Fruit fly (Drosophila melanogaster) whole organism, prepupa: ENCODE data around the gene PH4alphaSG2.

Experiments used
- Blimp-1 ChIP-seq: fragments of 200-800 bp; sonication (Bioruptor generic); optimal IDR thresholded peaks from 3 replicates; lab custom pipeline; 2017; ENCODE audit warnings: missing biosample characterization, missing genetic modification characterization, mild to moderate bottlenecking, moderate library complexity, missing genetic modification reagents
- CG10631 ChIP-seq: fragments of 200-800 bp; sonication (Bioruptor generic); optimal IDR thresholded peaks from 2 replicates; lab custom pipeline; 2016; ENCODE audit warnings: missing biosample characterization, missing genetic modification characterization
- CG10669 ChIP-seq: fragments of 200-800 bp; sonication (Bioruptor generic); optimal IDR thresholded peaks from 3 replicates; lab custom pipeline; 2018; ENCODE audit warnings: missing biosample characterization, mild to moderate bottlenecking, missing genetic modification characterization, moderate library complexity
- CG11294 ChIP-seq: fragments of 200-800 bp; sonication (Bioruptor generic); IDR thresholded peaks from 2 replicates; pipeline ENCODE4 v1.3.6; 2022; ENCODE audit warnings: missing biosample characterization, missing genetic modification characterization
- CG11762 ChIP-seq: fragments of 200-800 bp; sonication (Bioruptor generic); optimal IDR thresholded peaks from 3 replicates; lab custom pipeline; 2016; ENCODE audit warnings: missing biosample characterization, missing genetic modification characterization; ENCODE audit not compliant: insufficient read depth
- CG15336 ChIP-seq: fragments of 200-800 bp; sonication (Bioruptor generic); IDR thresholded peaks from 2 replicates; pipeline ENCODE4 v1.3.6; 2022; ENCODE audit warnings: missing biosample characterization, missing genetic modification characterization
- CG16779 ChIP-seq: fragments of 200-800 bp; sonication (Bioruptor generic); optimal IDR thresholded peaks from 3 replicates; lab custom pipeline; 2017; ENCODE audit warnings: missing biosample characterization, mild to moderate bottlenecking, missing genetic modification characterization
- CG3032 ChIP-seq: fragments of 200-800 bp; optimal IDR thresholded peaks from 2 replicates; lab custom pipeline; 2019; ENCODE audit warnings: missing biosample characterization, mild to moderate bottlenecking, missing genetic modification characterization, moderate library complexity
- CG31627 ChIP-seq: fragments of 200-800 bp; sonication (Bioruptor generic); optimal IDR thresholded peaks from 3 replicates; lab custom pipeline; 2016; ENCODE audit warnings: missing biosample characterization, missing genetic modification characterization
- CG32006 ChIP-seq: fragments of 200-800 bp; sonication (Bioruptor generic); optimal IDR thresholded peaks from 3 replicates; lab custom pipeline; 2017; ENCODE audit warnings: missing biosample characterization, mild to moderate bottlenecking, missing genetic modification characterization
- CG34406 ChIP-seq: fragments of 200-800 bp; sonication (Bioruptor generic); optimal IDR thresholded peaks from 3 replicates; lab custom pipeline; 2016; ENCODE audit warnings: missing biosample characterization, missing genetic modification characterization
- CG3919 ChIP-seq: fragments of 200-800 bp; sonication (Bioruptor generic); optimal IDR thresholded peaks from 3 replicates; lab custom pipeline; 2016; ENCODE audit warnings: missing biosample characterization, missing genetic modification characterization
- CG6163 ChIP-seq: fragments of 200-800 bp; sonication (Bioruptor generic); IDR thresholded peaks from 3 replicates; pipeline ENCODE4 v1.3.6; 2022; ENCODE audit warnings: missing biosample characterization, missing genetic modification characterization
- CG6276 ChIP-seq: fragments of 200-800 bp; sonication (Bioruptor generic); optimal IDR thresholded peaks from 2 replicates; lab custom pipeline; 2017; ENCODE audit warnings: missing biosample characterization, mild to moderate bottlenecking, missing genetic modification characterization
- CG6792 ChIP-seq: fragments of 200-800 bp; sonication (Bioruptor generic); optimal IDR thresholded peaks from 3 replicates; lab custom pipeline; 2016; ENCODE audit warnings: missing biosample characterization, missing genetic modification characterization
- CG6854 ChIP-seq: fragments of 200-800 bp; sonication (Bioruptor generic); optimal IDR thresholded peaks from 2 replicates; lab custom pipeline; 2017; ENCODE audit warnings: missing biosample characterization, mild to moderate bottlenecking, missing genetic modification characterization
- CG8119 ChIP-seq: fragments of 200-800 bp; sonication (Bioruptor generic); IDR thresholded peaks from 3 replicates; pipeline ENCODE4 v1.3.6; 2022; ENCODE audit warnings: missing biosample characterization, missing genetic modification characterization
- CG8319 ChIP-seq: fragments of 200-800 bp; sonication (Bioruptor generic); optimal IDR thresholded peaks from 3 replicates; lab custom pipeline; 2016; ENCODE audit warnings: missing biosample characterization, missing genetic modification characterization
- Eip75B ChIP-seq: fragments of 200-800 bp; sonication (Bioruptor generic); optimal IDR thresholded peaks from 3 replicates; lab custom pipeline; 2016; ENCODE audit warnings: missing biosample characterization, missing genetic modification characterization
- Eip78C ChIP-seq: fragments of 200-800 bp; sonication (Bioruptor generic); peaks from one replicate; lab custom pipeline; 2016; ENCODE audit warnings: missing biosample characterization, missing genetic modification characterization
- Eip93F ChIP-seq: fragments of 200-800 bp; sonication (Bioruptor generic); optimal IDR thresholded peaks from 2 replicates; lab custom pipeline; 2016; ENCODE audit warnings: missing biosample characterization, mild to moderate bottlenecking, missing genetic modification characterization
- Gug ChIP-seq: fragments of 200-800 bp; sonication (Bioruptor generic); IDR thresholded peaks from 2 replicates; pipeline ENCODE4 v1.3.6; 2022; ENCODE audit warnings: missing biosample characterization, missing genetic modification characterization
- Hr38 ChIP-seq: sonication (Bioruptor generic); optimal IDR thresholded peaks from 2 replicates; lab custom pipeline; 2016; ENCODE audit warnings: missing biosample characterization, missing genetic modification characterization
- Hr39 ChIP-seq: fragments of 200-800 bp; sonication (Bioruptor generic); optimal IDR thresholded peaks from 2 replicates; lab custom pipeline; 2016; ENCODE audit warnings: missing biosample characterization, missing genetic modification characterization
- Hr4 ChIP-seq: fragments of 200-800 bp; sonication (Bioruptor generic); optimal IDR thresholded peaks from 3 replicates; lab custom pipeline; 2016; ENCODE audit warnings: missing biosample characterization, missing genetic modification characterization
- Lpt ChIP-seq: fragments of 200-800 bp; sonication (Bioruptor generic); optimal IDR thresholded peaks from 3 replicates; lab custom pipeline; 2016; ENCODE audit warnings: missing biosample characterization, missing genetic modification characterization
- Met ChIP-seq: fragments of 200-800 bp; sonication (Bioruptor generic); optimal IDR thresholded peaks from 3 replicates; lab custom pipeline; 2016; ENCODE audit warnings: missing biosample characterization, missing genetic modification characterization
- OdsH ChIP-seq: fragments of 200-800 bp; sonication (Bioruptor generic); optimal IDR thresholded peaks from 3 replicates; lab custom pipeline; 2016; ENCODE audit warnings: missing biosample characterization, missing genetic modification characterization
- Smox ChIP-seq: fragments of 200-800 bp; sonication (Bioruptor generic); optimal IDR thresholded peaks from 3 replicates; lab custom pipeline; 2016; ENCODE audit warnings: missing biosample characterization, missing genetic modification characterization
- Sox14 ChIP-seq: fragments of 200-800 bp; sonication (Bioruptor generic); optimal IDR thresholded peaks from 3 replicates; lab custom pipeline; 2016; ENCODE audit warnings: missing biosample characterization, missing genetic modification characterization
- Sox15 ChIP-seq: fragments of 200-800 bp; sonication (Bioruptor generic); optimal IDR thresholded peaks from 3 replicates; lab custom pipeline; 2016; ENCODE audit warnings: missing biosample characterization, missing genetic modification characterization
- achi ChIP-seq: fragments of 200-800 bp; sonication (Bioruptor generic); optimal IDR thresholded peaks from 3 replicates; lab custom pipeline; 2016; ENCODE audit warnings: missing biosample characterization, missing genetic modification characterization
- cyc ChIP-seq: fragments of 200-800 bp; sonication (Bioruptor generic); optimal IDR thresholded peaks from 3 replicates; lab custom pipeline; 2016; ENCODE audit warnings: missing biosample characterization, missing genetic modification characterization
- dac ChIP-seq: fragments of 200-800 bp; sonication (Bioruptor generic); optimal IDR thresholded peaks from 2 replicates; lab custom pipeline; 2017; ENCODE audit warnings: missing biosample characterization, mild to moderate bottlenecking, missing genetic modification characterization
- eg ChIP-seq: fragments of 200-800 bp; sonication (Bioruptor generic); IDR thresholded peaks from 3 replicates; pipeline ENCODE4 v1.3.6; 2022; ENCODE audit warnings: missing biosample characterization, missing genetic modification characterization
- fkh ChIP-seq: fragments of 200-800 bp; sonication (Bioruptor generic); optimal IDR thresholded peaks from 3 replicates; lab custom pipeline; 2017; ENCODE audit warnings: missing biosample characterization, mild to moderate bottlenecking, missing genetic modification characterization, moderate library complexity
- lz ChIP-seq: fragments of 200-800 bp; sonication (Bioruptor generic); optimal IDR thresholded peaks from 3 replicates; lab custom pipeline; 2016; ENCODE audit warnings: missing biosample characterization, missing genetic modification characterization
- net ChIP-seq: fragments of 200-800 bp; sonication (Bioruptor generic); optimal IDR thresholded peaks from 3 replicates; lab custom pipeline; 2016; ENCODE audit warnings: missing biosample characterization, missing genetic modification characterization
- salr ChIP-seq, 2 experiments: fragments of 200-800 bp; sonication (Bioruptor generic); optimal IDR thresholded peaks; 3 replicates each; lab custom pipeline; 2016 to 2018; ENCODE audit warnings: missing biosample characterization in 2 of 2, missing genetic modification characterization in 2 of 2, mild to moderate bottlenecking in 1 of 2
- spab ChIP-seq: fragments of 200-800 bp; sonication (Bioruptor generic); optimal IDR thresholded peaks from 2 replicates; lab custom pipeline; 2017; ENCODE audit warnings: missing biosample characterization, mild to moderate bottlenecking, missing genetic modification characterization, missing genetic modification reagents
- ss ChIP-seq, 2 experiments: fragments of 200-800 bp; sonication (Bioruptor generic); optimal IDR thresholded peaks; 2 replicates in 1 of 2; 3 replicates in 1 of 2; lab custom pipeline; 2017 to 2018; ENCODE audit warnings: mild to moderate bottlenecking in 2 of 2, missing biosample characterization in 2 of 2, missing genetic modification characterization in 2 of 2, moderate library complexity in 1 of 2
- svp ChIP-seq: fragments of 200-800 bp; sonication (Bioruptor generic); peaks from one replicate; lab custom pipeline; 2016; ENCODE audit warnings: missing biosample characterization, missing genetic modification characterization
- topi ChIP-seq: fragments of 200-800 bp; sonication (Bioruptor generic); optimal IDR thresholded peaks from 3 replicates; lab custom pipeline; 2016; ENCODE audit warnings: missing biosample characterization, missing genetic modification characterization

Gene PH4alphaSG2

DNA sequence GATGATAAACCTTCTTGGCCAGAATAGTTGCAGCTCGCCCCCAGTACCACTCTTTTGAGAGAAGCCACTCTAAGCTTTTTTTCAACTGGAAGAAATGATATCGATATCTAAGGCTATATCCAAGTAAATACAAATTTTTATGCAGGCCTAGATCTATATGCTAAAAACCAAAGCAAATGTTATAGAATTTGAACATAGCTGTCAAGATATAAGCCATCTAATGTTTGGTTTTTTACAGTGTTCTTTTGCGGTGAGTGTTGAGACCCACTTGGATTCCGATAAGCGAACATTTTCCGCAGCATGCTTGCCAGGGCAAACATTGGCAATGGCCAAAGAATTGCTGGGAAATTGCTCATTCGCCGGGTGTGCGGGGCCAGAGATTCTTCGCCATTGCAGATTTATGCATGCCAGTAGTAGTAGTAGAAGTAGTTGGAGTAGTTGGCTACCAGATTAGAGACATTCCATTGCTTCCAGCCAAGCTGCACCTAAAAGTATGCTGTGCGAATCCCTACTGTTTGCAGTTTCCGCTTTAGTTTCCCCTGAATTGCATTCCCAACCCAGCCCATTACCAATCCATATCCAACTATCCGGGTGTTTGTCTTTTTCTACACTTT is 38.9 kb downstream of the PH4alphaSG2 start:
- TF ChIP-seq eg (GFP tag; lab: Robert Waterston, UW) = peak; percentile 41; the same call in 1 of the 3 replicates
- TF ChIP-seq topi (GFP tag; lab: Kevin White, UChicago) = no peak
- TF ChIP-seq CG15336 (GFP tag; lab: Robert Waterston, UW) = 0 out of 2 replicates have a peak, but pooled peaks have one; percentile 34
- TF ChIP-seq Eip78C (GFP tag; lab: Kevin White, UChicago) = peak; percentile 32
- no peak for TF ChIP-seq salr (GFP tag; optimal IDR thresholded peaks at IDR 0.05; lab: Kevin White, UChicago)
- TF ChIP-seq CG6276 (GFP tag; lab: Kevin White, UChicago) = no peak
- peak; percentile 29 for TF ChIP-seq CG32006
- no peak for TF ChIP-seq Hr38 (GFP tag; lab: Kevin White, UChicago)
- TF ChIP-seq, all 60 proteins: peak for 4

DNA sequence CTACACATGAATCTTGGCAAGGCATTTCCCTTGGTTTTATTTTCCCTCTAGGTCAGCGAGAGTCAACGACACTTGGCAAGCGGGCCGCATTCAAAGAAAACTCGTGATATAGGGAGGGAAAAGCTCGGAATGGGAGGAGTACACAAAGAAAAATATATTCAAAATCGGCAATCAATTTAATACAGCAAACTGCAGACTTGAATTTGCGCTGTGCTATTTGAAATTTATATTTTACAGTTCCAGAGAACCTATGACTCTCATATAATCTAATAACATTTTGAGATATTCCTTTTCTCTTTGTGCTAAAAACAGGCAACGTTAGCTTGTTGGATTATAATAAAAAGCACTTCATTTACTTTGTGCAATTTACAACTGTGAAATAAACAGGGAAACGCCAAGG is 39.7 kb downstream of the PH4alphaSG2 start:
- TF ChIP-seq CG10669 (GFP tag; lab: Kevin White, UChicago) (no peak), cyc (GFP tag; lab: Kevin White, UChicago) (no peak), Sox14 (GFP tag; lab: Kevin White, UChicago) (peak; percentile 14), lz (GFP tag; lab: Kevin White, UChicago) (no peak), Hr4 (GFP tag; lab: Kevin White, UChicago) (peak; percentile 36), svp (no peak), CG11294 (GFP tag; lab: Robert Waterston, UW) (no peak), CG6276 (GFP tag; lab: Kevin White, UChicago) (no peak), Blimp-1 (GFP tag; lab: Kevin White, UChicago) (no peak), ss (GFP tag; optimal IDR thresholded peaks at IDR 0.05; lab: Kevin White, UChicago) (no peak), salr (GFP tag; optimal IDR thresholded peaks at IDR 0.05; lab: Kevin White, UChicago) (no peak), Sox15 (GFP tag; lab: Kevin White, UChicago) (no peak), Lpt (GFP tag; lab: Kevin White, UChicago) (no peak), net (GFP tag; lab: Kevin White, UChicago) (no peak), Eip93F (GFP tag; lab: Kevin White, UChicago) (no peak), CG6163 (peak; percentile 32; the same call in 1 of the 3 replicates), Gug (GFP tag; lab: Robert Waterston, UW) (peak; percentile 24; the same call in 1 of the 2 replicates), CG10631 (GFP tag; lab: Kevin White, UChicago) (peak; percentile 0), CG6854 (GFP tag; lab: Kevin White, UChicago) (no peak), CG31627 (GFP tag; lab: Kevin White, UChicago) (no peak), CG32006 (peak; percentile 41), Hr39 (GFP tag; lab: Kevin White, UChicago) (no peak), CG8119 (GFP tag; lab: Robert Waterston, UW) (peak; percentile 35; the same call in 1 of the 3 replicates), achi (GFP tag; lab: Kevin White, UChicago) (no peak), Hr38 (GFP tag; lab: Kevin White, UChicago) (no peak), CG16779 (tag; lab: Kevin White, UChicago) (no peak), dac (GFP tag; lab: Kevin White, UChicago) (no peak), Eip78C (GFP tag; lab: Kevin White, UChicago) (peak; percentile 48), fkh (no peak), Smox (GFP tag; lab: Kevin White, UChicago) (no peak), CG34406 (no peak), CG6792 (GFP tag; lab: Kevin White, UChicago) (no peak), spab (GFP tag; lab: Kevin White, UChicago) (no peak), OdsH (no peak), CG3919 (no peak), eg (GFP tag; lab: Robert Waterston, UW) (peak; percentile 51), CG15336 (GFP tag; lab: Robert Waterston, UW) (peak; percentile 50), CG3032 (no peak), CG11762 (GFP tag; lab: Kevin White, UChicago) (no peak), Eip75B (no peak), CG8319 (GFP tag; lab: Kevin White, UChicago) (no peak), Met (no peak)
- TF ChIP-seq, all 60 proteins: peak for 10
